Worm (Caenorhabditis elegans) whole organism, L4 larva: Measurements from ENCODE around the gene ceh-13.

Experiments
- F44E2.7 ChIP-seq: fragments of 200-800 bp; sonication (Bioruptor generic); IDR thresholded peaks from 2 replicates; pipeline ENCODE4 v2.1.2; 2022; ENCODE audit warnings: missing genetic modification characterization, missing compliant biosample characterization
- egl-27 ChIP-seq: sonication (generic microtip); optimal IDR thresholded peaks from 3 replicates; lab custom pipeline; 2017; ENCODE audit warnings: missing biosample characterization, missing genetic modification reagents, missing genetic modification characterization
- lin-13 ChIP-seq: fragments of 150-350 bp; optimal IDR thresholded peaks from 2 replicates; lab custom pipeline; 2014; ENCODE audit warnings: missing biosample characterization, missing genetic modification reagents, missing genetic modification characterization
- lin-15B ChIP-seq: fragments of 150-350 bp; sonication (generic microtip); optimal IDR thresholded peaks from 3 replicates; lab custom pipeline; 2014; ENCODE audit warnings: missing biosample characterization, missing genetic modification characterization
- lin-39 ChIP-seq: fragments of 150-350 bp; optimal IDR thresholded peaks from 2 replicates; lab custom pipeline; 2014; ENCODE audit warnings: missing biosample characterization, missing genetic modification reagents, missing genetic modification characterization
- lsy-2 ChIP-seq, 2 experiments: fragments of 150-350 bp in 1 of 2; sonication (generic microtip) in 1 of 2; optimal IDR thresholded peaks; 2 replicates each; lab custom pipeline; 2014 to 2017; ENCODE audit warnings: missing biosample characterization in 2 of 2, missing genetic modification characterization in 2 of 2
- skn-1 ChIP-seq: fragments of 150-350 bp; optimal IDR thresholded peaks from 2 replicates; lab custom pipeline; 2014; ENCODE audit warnings: missing biosample characterization, missing genetic modification characterization
- vab-7 ChIP-seq: fragments of 200-800 bp; sonication (Bioruptor generic); IDR thresholded peaks from 2 replicates; pipeline ENCODE4 v1.3.6; 2022; ENCODE audit warnings: missing genetic modification reagents, missing genetic modification characterization, missing compliant biosample characterization
- zag-1 ChIP-seq: fragments of 150-350 bp; optimal IDR thresholded peaks from 2 replicates; lab custom pipeline; 2014; ENCODE audit warnings: missing biosample characterization, missing genetic modification characterization

ce11 chrIII:7572781-7573400, 17.4 kb downstream of the ceh-13 start, which contains the start of the genes rpl-9 and lpd-7:
- TF ChIP-seq skn-1 (tag; lab: Kevin White, UChicago) (no peak), F44E2.7 (GFP tag; lab: Robert Waterston, UW) (no peak), lsy-2 (tag; optimal IDR thresholded peaks at IDR 0.05; lab: Kevin White, UChicago) (peak; percentile 2 to 91), zag-1 (no peak), lin-15B (tag; lab: Kevin White, UChicago) (no peak), vab-7 (no peak; the same call in 1 of the 2 replicates), lin-13 (peak; percentile 71), lin-39 (tag; lab: Kevin White, UChicago) (no peak), egl-27 (tag; lab: Kevin White, UChicago) (no peak)
